Worm (Caenorhabditis elegans) whole organism, late embryonic: ENCODE measurements around the gene F57G12.1.

ENCODE experiments used
- C08G9.2 ChIP-seq: sonication (generic microtip); optimal IDR thresholded peaks from 2 replicates; lab custom pipeline; 2016; ENCODE audit warnings: mild to moderate bottlenecking, missing genetic modification characterization, moderate library complexity, missing compliant biosample characterization
- K09A11.1 ChIP-seq: sonication (generic microtip); optimal IDR thresholded peaks from 2 replicates; lab custom pipeline; 2017; ENCODE audit warnings: antibody characterized with exemption, mild to moderate bottlenecking, missing genetic modification characterization, missing compliant biosample characterization; ENCODE audit not compliant: insufficient read depth
- fkh-10 ChIP-seq: fragments of 150-350 bp; optimal IDR thresholded peaks from 2 replicates; lab custom pipeline; 2014; ENCODE audit warnings: missing biosample characterization, missing genetic modification reagents, missing genetic modification characterization
- hlh-13 ChIP-seq: fragments of 200-800 bp; sonication (Bioruptor generic); optimal IDR thresholded peaks from 2 replicates; lab custom pipeline; 2018; ENCODE audit warnings: mild to moderate bottlenecking, missing genetic modification characterization, missing compliant biosample characterization
- ref-2 ChIP-seq: sonication (generic microtip); optimal IDR thresholded peaks from 2 replicates; lab custom pipeline; 2016; ENCODE audit warnings: missing genetic modification characterization, missing compliant biosample characterization
- tbx-2 ChIP-seq: sonication (generic microtip); optimal IDR thresholded peaks from 2 replicates; lab custom pipeline; 2016; ENCODE audit warnings: missing genetic modification characterization, missing compliant biosample characterization

- no peak for TF ChIP-seq fkh-10
- no peak for TF ChIP-seq ref-2
- no peak for TF ChIP-seq C08G9.2 (tag; lab: Kevin White, UChicago)
- TF ChIP-seq K09A11.1 (tag; lab: Kevin White, UChicago) = no peak
- no peak for TF ChIP-seq tbx-2 (tag; lab: Kevin White, UChicago)
- no peak for TF ChIP-seq hlh-13 (GFP tag; lab: Kevin White, UChicago)
Measured at ce11 chrX:12142569-12142968, 28.9 kb downstream of the F57G12.1 start, which contains the start of gene M153.3.
